Fruit fly (Drosophila melanogaster): ENCODE data around the gene Spase25.

- TF ChIP-seq pan (optimal IDR thresholded peaks at IDR 0.05) (no peak), psq (optimal IDR thresholded peaks at IDR 0.05) (no peak), Dll (optimal IDR thresholded peaks at IDR 0.05) (no peak), CG8478 (optimal IDR thresholded peaks at IDR 0.05) (no peak), usp (GFP tag; optimal IDR thresholded peaks at IDR 0.05) (no peak)
Measured at dm6 chrX:11454189-11454882, 30.7 kb upstream of the Spase25 start, which contains the start of the genes Evi5 and HP5.
